Worm (Caenorhabditis elegans) whole organism, L4 larva: ENCODE measurements around the gene T08D10.3.
A peak's percentile ranks its signal among the peaks of the same experiment; 100 is the strongest.

Source experiments
- F49E8.2 ChIP-seq: sonication (generic microtip); optimal IDR thresholded peaks from 2 replicates; lab custom pipeline; 2016; ENCODE audit warnings: missing compliant biosample characterization, mild to moderate bottlenecking, missing genetic modification characterization, borderline replicate concordance
- Y5F2A.4 ChIP-seq: fragments of 200-800 bp; sonication (Bioruptor generic); optimal IDR thresholded peaks from 2 replicates; lab custom pipeline; 2018; ENCODE audit warnings: mild to moderate bottlenecking, missing genetic modification characterization, missing compliant biosample characterization
- aha-1 ChIP-seq: fragments of 150-350 bp; peaks from one replicate; lab custom pipeline; 2014; ENCODE audit warnings: missing biosample characterization, missing genetic modification characterization
- ceh-82 ChIP-seq: sonication (generic microtip); optimal IDR thresholded peaks from 2 replicates; lab custom pipeline; 2017; ENCODE audit warnings: missing biosample characterization, missing genetic modification characterization
- ces-1 ChIP-seq: fragments of 150-350 bp; sonication (generic microtip); optimal IDR thresholded peaks from 4 replicates; lab custom pipeline; 2014; ENCODE audit warnings: missing biosample characterization, missing genetic modification reagents, missing genetic modification characterization
- daf-16 ChIP-seq, 3 experiments: sonication (generic microtip); optimal IDR thresholded peaks; 2 replicates each; lab custom pipeline; 2016 to 2017; ENCODE audit warnings: missing genetic modification characterization in 3 of 3, missing genetic modification reagents in 3 of 3, mild to moderate bottlenecking in 2 of 3, missing compliant biosample characterization in 2 of 3, missing biosample characterization in 1 of 3, moderate library complexity in 1 of 3
- egl-43 ChIP-seq: fragments of 200-800 bp; sonication (Bioruptor generic); IDR thresholded peaks from 2 replicates; pipeline ENCODE4 v1.3.6; 2022; ENCODE audit warnings: missing genetic modification reagents, missing genetic modification characterization, missing compliant biosample characterization
- hlh-11 ChIP-seq: fragments of 200-800 bp; sonication (Bioruptor generic); optimal IDR thresholded peaks from 2 replicates; lab custom pipeline; 2018; ENCODE audit warnings: mild to moderate bottlenecking, missing genetic modification characterization, missing compliant biosample characterization
- hlh-30 ChIP-seq: sonication (generic microtip); optimal IDR thresholded peaks from 2 replicates; lab custom pipeline; 2017; ENCODE audit warnings: antibody characterized with exemption, mild to moderate bottlenecking, missing genetic modification characterization, missing compliant biosample characterization; ENCODE audit not compliant: insufficient read depth
- lim-7 ChIP-seq: fragments of 200-800 bp; sonication (Bioruptor generic); IDR thresholded peaks from 2 replicates; pipeline ENCODE4 v1.3.6; 2022; ENCODE audit warnings: missing genetic modification characterization, missing compliant biosample characterization
- madf-5 ChIP-seq, 2 experiments: fragments of 200-800 bp; sonication (Bioruptor generic); IDR thresholded peaks; 2 replicates each; pipeline ENCODE4 v1.3.6; 2022; ENCODE audit warnings: missing compliant biosample characterization in 2 of 2, missing genetic modification characterization in 2 of 2
- mes-2 ChIP-seq: sonication (generic microtip); optimal IDR thresholded peaks from 2 replicates; lab custom pipeline; 2016; ENCODE audit warnings: missing genotype, mild to moderate bottlenecking, missing genetic modification characterization, missing compliant biosample characterization; ENCODE audit not compliant: poor library complexity, severe bottlenecking
- nhr-10 ChIP-seq: fragments of 150-350 bp; optimal IDR thresholded peaks from 2 replicates; lab custom pipeline; 2014; ENCODE audit warnings: missing biosample characterization, missing genetic modification characterization
- nhr-28 ChIP-seq: fragments of 150-350 bp; optimal IDR thresholded peaks from 2 replicates; lab custom pipeline; 2014; ENCODE audit warnings: missing biosample characterization, missing genetic modification characterization
- nhr-42 ChIP-seq: fragments of 200-800 bp; sonication (Bioruptor generic); IDR thresholded peaks from 2 replicates; pipeline ENCODE4 v1.3.6; 2022; ENCODE audit warnings: missing genetic modification characterization, missing compliant biosample characterization
- nhr-76 ChIP-seq: fragments of 150-350 bp; optimal IDR thresholded peaks from 2 replicates; lab custom pipeline; 2014; ENCODE audit warnings: missing biosample characterization, missing genetic modification characterization
- nhr-77 ChIP-seq: fragments of 150-350 bp; optimal IDR thresholded peaks from 2 replicates; lab custom pipeline; 2014; ENCODE audit warnings: missing biosample characterization, missing genetic modification characterization
- php-3 ChIP-seq: fragments of 200-800 bp; sonication (Bioruptor generic); IDR thresholded peaks from 2 replicates; pipeline ENCODE4 v1.3.6; 2022; ENCODE audit warnings: missing genetic modification reagents, missing genetic modification characterization, missing compliant biosample characterization
- pqm-1 ChIP-seq: sonication (generic microtip); optimal IDR thresholded peaks from 2 replicates; lab custom pipeline; 2017; ENCODE audit warnings: missing biosample characterization, missing genetic modification characterization
- sdz-12 ChIP-seq: fragments of 200-800 bp; sonication (Bioruptor generic); optimal IDR thresholded peaks from 2 replicates; lab custom pipeline; 2018; ENCODE audit warnings: mild to moderate bottlenecking, missing genetic modification characterization, missing compliant biosample characterization
- skn-1 ChIP-seq: fragments of 150-350 bp; optimal IDR thresholded peaks from 2 replicates; lab custom pipeline; 2014; ENCODE audit warnings: missing biosample characterization, missing genetic modification characterization
- snpc-4 ChIP-seq: fragments of 150-350 bp; optimal IDR thresholded peaks from 2 replicates; lab custom pipeline; 2014; ENCODE audit warnings: missing biosample characterization, missing genetic modification characterization
- tra-1 ChIP-seq: fragments of 200-800 bp; sonication (Bioruptor generic); IDR thresholded peaks from 2 replicates; pipeline ENCODE4 v1.3.6; 2022; ENCODE audit warnings: missing genetic modification reagents, missing genetic modification characterization, missing compliant biosample characterization
- unc-39 ChIP-seq: sonication (generic microtip); optimal IDR thresholded peaks from 2 replicates; lab custom pipeline; 2017; ENCODE audit warnings: missing biosample characterization, missing genetic modification characterization
- unc-62 ChIP-seq, 3 experiments: fragments of 150-350 bp in 1 of 3; sonication (generic microtip); optimal IDR thresholded peaks in 2 of 3; peaks in 1 of 3; 1 replicate in 1 of 3; 2 replicates in 2 of 3; lab custom pipeline; 2014 to 2017; ENCODE audit warnings: missing biosample characterization in 3 of 3, missing genetic modification characterization in 3 of 3, missing genetic modification reagents in 3 of 3, missing genotype in 1 of 3
- zag-1 ChIP-seq: fragments of 150-350 bp; optimal IDR thresholded peaks from 2 replicates; lab custom pipeline; 2014; ENCODE audit warnings: missing biosample characterization, missing genetic modification characterization
- ztf-11 ChIP-seq: fragments of 150-350 bp; optimal IDR thresholded peaks from 2 replicates; lab custom pipeline; 2014; ENCODE audit warnings: missing biosample characterization, missing genetic modification characterization

T08D10.3 gene

DNA sequence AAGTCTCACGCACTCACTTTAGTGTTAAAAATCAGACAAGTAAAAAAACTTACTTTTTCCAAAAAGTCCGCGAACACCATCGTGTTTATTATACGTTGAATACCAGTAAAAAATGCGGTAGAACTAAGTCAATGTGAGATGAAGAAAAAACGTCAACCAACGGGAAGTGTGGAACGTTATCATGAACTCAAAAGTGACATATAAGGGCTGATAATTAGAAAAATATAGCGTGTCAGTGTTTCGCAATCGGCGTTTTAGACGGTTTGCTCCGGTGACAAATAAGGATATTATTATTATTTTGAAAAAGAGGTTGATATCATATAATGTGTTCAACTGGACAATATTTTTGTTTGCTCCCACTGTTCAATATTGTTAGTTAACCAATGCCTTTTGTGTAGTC is 49.7 kb downstream of the T08D10.3 start (continued):
- TF ChIP-seq ces-1 (GFP tag; lab: Kevin White, UChicago): no peak
- TF ChIP-seq unc-39 (tag; lab: Kevin White, UChicago): no peak
- no peak for TF ChIP-seq mes-2 (tag; lab: Kevin White, UChicago)
- no peak for TF ChIP-seq lim-7 (GFP tag; lab: Robert Waterston, UW)
- no peak for TF ChIP-seq php-3 (GFP tag; lab: Robert Waterston, UW)
- no peak for TF ChIP-seq nhr-76 (tag; lab: Kevin White, UChicago)
- TF ChIP-seq madf-5 (GFP tag; IDR thresholded peaks at IDR 0.05; lab: Robert Waterston, UW): no peak
- TF ChIP-seq F49E8.2 (tag; lab: Kevin White, UChicago): no peak
- no peak for TF ChIP-seq skn-1
- no peak for TF ChIP-seq snpc-4 (tag; lab: Kevin White, UChicago)
- TF ChIP-seq sdz-12 (GFP tag; lab: Kevin White, UChicago): no peak
- TF ChIP-seq tra-1 (GFP tag; lab: Robert Waterston, UW): 0 out of 2 replicates have a peak, but pooled peaks have one; percentile 17
- TF ChIP-seq pqm-1: peak; percentile 51
- no peak for TF ChIP-seq ceh-82 (tag; lab: Kevin White, UChicago)
- no peak for TF ChIP-seq nhr-10 (tag; lab: Kevin White, UChicago)
- TF ChIP-seq daf-16 (GFP tag; optimal IDR thresholded peaks at IDR 0.05; lab: Kevin White, UChicago): no peak
- TF ChIP-seq daf-16 (tag; optimal IDR thresholded peaks at IDR 0.05; lab: Kevin White, UChicago): peak; percentile 91
- no peak for TF ChIP-seq zag-1 (tag; lab: Kevin White, UChicago)
- TF ChIP-seq hlh-30 (tag; lab: Kevin White, UChicago): no peak
- TF ChIP-seq nhr-77: no peak
- no peak for TF ChIP-seq Y5F2A.4 (GFP tag; lab: Kevin White, UChicago)
- peak; percentile 8 for TF ChIP-seq nhr-28 (tag; lab: Kevin White, UChicago)
- TF ChIP-seq hlh-11 (tag; lab: Kevin White, UChicago): peak; percentile 63
- no peak for TF ChIP-seq ztf-11 (tag; lab: Kevin White, UChicago)

DNA sequence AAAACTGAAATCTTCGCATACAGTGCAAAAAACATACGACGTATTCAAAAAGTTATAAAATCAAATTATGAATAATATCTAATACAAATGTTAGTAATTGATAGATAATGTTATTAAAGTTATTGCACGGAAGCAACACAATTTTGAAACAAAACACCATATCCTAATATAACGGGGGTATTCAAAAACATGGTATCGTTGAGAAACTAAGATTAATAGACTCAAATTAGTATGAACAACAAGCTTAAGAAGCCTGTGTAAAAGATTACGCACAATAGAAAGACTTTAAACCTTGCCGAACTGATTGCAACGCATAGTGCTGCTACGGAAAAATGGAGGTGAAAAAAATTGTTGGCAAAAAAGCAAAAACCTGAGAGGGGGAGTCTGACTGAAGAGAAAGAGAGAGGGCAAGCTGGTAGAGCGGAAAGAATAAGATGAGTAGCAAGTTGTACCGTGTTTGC is 50.3 kb downstream of the T08D10.3 start, which contains the start of gene sma-5:
sma-5 (minus strand) TSS at position 51 of the 461 bp plus-strand sequence.
- TF ChIP-seq nhr-42 (GFP tag; lab: Robert Waterston, UW) (no peak), unc-62 (GFP tag; optimal IDR thresholded peaks at IDR 0.05 in 1 of 2; lab: Kevin White, UChicago) (peak in 1 of 2 experiments; percentile 65), unc-62 (tag; optimal IDR thresholded peaks at IDR 0.05; lab: Kevin White, UChicago) (no peak), aha-1 (tag; lab: Kevin White, UChicago) (peak; percentile 51), egl-43 (GFP tag; lab: Robert Waterston, UW) (no peak)
- TF ChIP-seq, all 104 proteins: peak for 2
